Fruit fly (Drosophila melanogaster) whole organism, wandering third instar larva: Measurements from ENCODE around the gene qjt.

Experiments used
- GATAd ChIP-seq: sonication (Bioruptor generic); optimal IDR thresholded peaks from 2 replicates; lab custom pipeline; 2016; ENCODE audit warnings: missing biosample characterization, missing genetic modification characterization
- Mio ChIP-seq: sonication (Bioruptor generic); optimal IDR thresholded peaks from 2 replicates; lab custom pipeline; 2016; ENCODE audit warnings: missing biosample characterization, missing genetic modification characterization
- Rel ChIP-seq, 2 experiments: fragments of 200-800 bp; sonication (Bioruptor generic) in 1 of 2; optimal IDR thresholded peaks; 2 replicates in 1 of 2; 3 replicates in 1 of 2; lab custom pipeline; 2016 to 2019; ENCODE audit warnings: mild to moderate bottlenecking in 2 of 2, missing biosample characterization in 2 of 2, missing genetic modification characterization in 2 of 2, moderate library complexity in 1 of 2
- Vsx2 ChIP-seq: fragments of 200-300, 225-300 bp; sonication (Bioruptor generic); optimal IDR thresholded peaks from 2 replicates; lab custom pipeline; 2018; ENCODE audit warnings: missing biosample characterization, missing genetic modification characterization; ENCODE audit not compliant: partially characterized antibody
- dl ChIP-seq, 2 experiments: fragments of 175-275, 200-275 bp in 1 of 2; fragments of 200-275 bp in 1 of 2; sonication (Bioruptor generic); optimal IDR thresholded peaks; lab custom pipeline; 2018; ENCODE audit warnings: mild to moderate bottlenecking in 2 of 2, missing biosample characterization in 2 of 2, missing genetic modification characterization in 2 of 2, moderate library complexity in 2 of 2; ENCODE audit not compliant: partially characterized antibody in 2 of 2, insufficient read depth in 1 of 2
- fru ChIP-seq: fragments of 200-800 bp; sonication (Bioruptor generic); optimal IDR thresholded peaks from 3 replicates; lab custom pipeline; 2016; ENCODE audit warnings: missing biosample characterization, mild to moderate bottlenecking, missing genetic modification characterization
- lola ChIP-seq: fragments of >200 bp; optimal IDR thresholded peaks from 2 replicates; lab custom pipeline; 2017; ENCODE audit warnings: missing biosample characterization, missing genetic modification characterization

dm6 chr3L:17506830-17507229, 27.9 kb downstream of the qjt start:
- TF ChIP-seq dl (GFP tag; optimal IDR thresholded peaks at IDR 0.05; lab: Kevin White, UChicago; ENCODE audit: insufficient read depth in 1 of 2, partially characterized antibody in 2 of 2): no peak
- TF ChIP-seq Mio: no peak
- TF ChIP-seq Rel (GFP tag; optimal IDR thresholded peaks at IDR 0.05; lab: Kevin White, UChicago): no peak
- no peak for TF ChIP-seq Rel (tag; optimal IDR thresholded peaks at IDR 0.05; lab: Kevin White, UChicago)
- no peak for TF ChIP-seq lola (GFP tag; lab: Kevin White, UChicago)
- TF ChIP-seq GATAd: no peak
- no peak for TF ChIP-seq fru (GFP tag; lab: Kevin White, UChicago)
- TF ChIP-seq Vsx2 (GFP tag; lab: Kevin White, UChicago): no peak
